Worm (Caenorhabditis elegans) whole organism, mixed stage, embryonic: Measurements from ENCODE around the gene mrpl-32.

ENCODE experiments used
- elt-3 ChIP-seq: fragments of 150-350 bp; optimal IDR thresholded peaks from 2 replicates; lab custom pipeline; 2014; ENCODE audit warnings: missing biosample characterization, missing genetic modification characterization
- lin-13 ChIP-seq: fragments of 150-350 bp; optimal IDR thresholded peaks from 2 replicates; lab custom pipeline; 2014; ENCODE audit warnings: missing biosample characterization, missing genetic modification characterization
- lsy-2 ChIP-seq: fragments of 150-350 bp; optimal IDR thresholded peaks from 2 replicates; lab custom pipeline; 2014; ENCODE audit warnings: missing biosample characterization, missing genetic modification characterization
- pha-4 ChIP-seq: fragments of 150-350 bp; optimal IDR thresholded peaks from 2 replicates; lab custom pipeline; 2018; ENCODE audit warnings: missing biosample characterization, missing genetic modification reagents, missing genetic modification characterization

- TF ChIP-seq lsy-2 (tag; lab: Kevin White, UChicago) = no peak
- no peak for TF ChIP-seq lin-13
- no peak for TF ChIP-seq elt-3
- no peak for TF ChIP-seq pha-4 (tag; lab: Kevin White, UChicago)
Observed at ce11 chrIII:8473292-8473691, 23.7 kb downstream of the mrpl-32 start.
